Fruit fly (Drosophila melanogaster) whole organism, embryonic: ENCODE measurements around the gene InR.

Experiments
- Abd-B ChIP-seq: fragments of 200-800 bp; sonication (Bioruptor generic); optimal IDR thresholded peaks from 2 replicates; lab custom pipeline; 2018; ENCODE audit warnings: missing biosample characterization, mild to moderate bottlenecking, missing genetic modification characterization, moderate library complexity
- Bdp1 ChIP-seq: fragments of 200-800 bp; sonication (Bioruptor generic); optimal IDR thresholded peaks from 3 replicates; lab custom pipeline; 2016; ENCODE audit warnings: missing biosample characterization, missing genetic modification characterization
- Bteb2 ChIP-seq: fragments of 200-800 bp; sonication (Bioruptor generic); optimal IDR thresholded peaks from 2 replicates; lab custom pipeline; 2016; ENCODE audit warnings: missing biosample characterization, missing genetic modification characterization
- CG10543 ChIP-seq: fragments of 200-800 bp; sonication (Bioruptor generic); optimal IDR thresholded peaks from 3 replicates; lab custom pipeline; 2017; ENCODE audit warnings: missing biosample characterization, mild to moderate bottlenecking, missing genetic modification characterization, moderate library complexity
- CG11093 ChIP-seq: fragments of 200-800 bp; sonication (Bioruptor generic); IDR thresholded peaks from 3 replicates; pipeline ENCODE4 v1.3.6; 2022; ENCODE audit warnings: missing biosample characterization, missing genetic modification characterization
- CG12391 ChIP-seq: fragments of 200-800 bp; sonication (Bioruptor generic); optimal IDR thresholded peaks from 3 replicates; lab custom pipeline; 2018; ENCODE audit warnings: missing biosample characterization, mild to moderate bottlenecking, missing genetic modification characterization, moderate library complexity
- CG12659 ChIP-seq: fragments of 200-800 bp; sonication (Bioruptor generic); optimal IDR thresholded peaks from 3 replicates; lab custom pipeline; 2017; ENCODE audit warnings: mild to moderate bottlenecking, missing biosample characterization, missing genetic modification reagents, missing genetic modification characterization
- CG14441 ChIP-seq: fragments of 200-800 bp; sonication (Bioruptor generic); IDR thresholded peaks from 2 replicates; pipeline ENCODE4 v1.3.6; 2022; ENCODE audit warnings: missing biosample characterization, missing genetic modification characterization
- CG1602 ChIP-seq: fragments of 200-800 bp; sonication (Bioruptor generic); optimal IDR thresholded peaks from 3 replicates; lab custom pipeline; 2016; ENCODE audit warnings: missing biosample characterization, missing genetic modification characterization
- CG16779 ChIP-seq: fragments of 200-800 bp; sonication (Bioruptor generic); IDR thresholded peaks from 2 replicates; pipeline ENCODE4 v1.3.6; 2022; ENCODE audit warnings: missing biosample characterization, missing genetic modification characterization
- CG16863 ChIP-seq: fragments of 200-800 bp; sonication (Bioruptor generic); optimal IDR thresholded peaks from 3 replicates; lab custom pipeline; 2016; ENCODE audit warnings: missing biosample characterization, missing genetic modification characterization
- CG18262 ChIP-seq: fragments of 200-800 bp; optimal IDR thresholded peaks from 3 replicates; lab custom pipeline; 2019; ENCODE audit warnings: missing biosample characterization, mild to moderate bottlenecking, missing genetic modification characterization, moderate library complexity
- CG30431 ChIP-seq: fragments of 200-800 bp; sonication (Bioruptor generic); optimal IDR thresholded peaks from 2 replicates; lab custom pipeline; 2017; ENCODE audit warnings: missing biosample characterization, missing genetic modification characterization
- CG4617 ChIP-seq: fragments of 200-800 bp; sonication (Bioruptor generic); optimal IDR thresholded peaks from 3 replicates; lab custom pipeline; 2016; ENCODE audit warnings: missing biosample characterization, missing genetic modification characterization, borderline replicate concordance
- CG5180 ChIP-seq: fragments of 200-800 bp; sonication (Bioruptor generic); optimal IDR thresholded peaks from 3 replicates; lab custom pipeline; 2017; ENCODE audit warnings: missing biosample characterization, missing genetic modification characterization, mild to moderate bottlenecking, moderate library complexity, missing genetic modification reagents
- CG7271 ChIP-seq: fragments of 200-800 bp; sonication (Bioruptor generic); optimal IDR thresholded peaks from 2 replicates; lab custom pipeline; 2018; ENCODE audit warnings: missing biosample characterization, mild to moderate bottlenecking, missing genetic modification characterization, moderate library complexity
- CG7786 ChIP-seq: fragments of 200-800 bp; sonication (Bioruptor generic); optimal IDR thresholded peaks from 2 replicates; lab custom pipeline; 2016; ENCODE audit warnings: missing biosample characterization, missing genetic modification characterization
- CG7987 ChIP-seq: fragments of 200-800 bp; sonication (Bioruptor generic); optimal IDR thresholded peaks from 2 replicates; lab custom pipeline; 2018; ENCODE audit warnings: missing biosample characterization, mild to moderate bottlenecking, missing genetic modification characterization, moderate library complexity
- CG8290 ChIP-seq, 3 experiments: fragments of 200-800 bp; sonication (Bioruptor generic); optimal IDR thresholded peaks; 2 replicates each; lab custom pipeline; 2016 to 2019; ENCODE audit warnings: missing biosample characterization in 3 of 3, missing genetic modification characterization in 3 of 3, mild to moderate bottlenecking in 2 of 3, moderate library complexity in 1 of 3
- CG8478 ChIP-seq: fragments of >200 bp; optimal IDR thresholded peaks from 2 replicates; lab custom pipeline; 2018
- CG8944 ChIP-seq: fragments of 200-800 bp; sonication (Bioruptor generic); optimal IDR thresholded peaks from 3 replicates; lab custom pipeline; 2016; ENCODE audit warnings: missing biosample characterization, missing genetic modification characterization
- CG9215 ChIP-seq: fragments of 200-800 bp; sonication (Bioruptor generic); IDR thresholded peaks from 2 replicates; pipeline ENCODE4 v1.3.6; 2022; ENCODE audit warnings: missing biosample characterization, missing genetic modification characterization
- D19A ChIP-seq: fragments of 200-800 bp; optimal IDR thresholded peaks from 3 replicates; lab custom pipeline; 2019; ENCODE audit warnings: missing biosample characterization, mild to moderate bottlenecking, missing genetic modification characterization, moderate library complexity
- Dad ChIP-seq: fragments of 200-800 bp; sonication (Bioruptor generic); optimal IDR thresholded peaks from 3 replicates; lab custom pipeline; 2016; ENCODE audit warnings: missing biosample characterization, missing genetic modification characterization
- E2f2 ChIP-seq: fragments of 200-800 bp; sonication (Bioruptor generic); IDR thresholded peaks from 2 replicates; pipeline ENCODE4 v1.3.6; 2022; ENCODE audit warnings: missing biosample characterization, missing genetic modification characterization
- Fer1 ChIP-seq: fragments of 200-800 bp; sonication (Bioruptor generic); optimal IDR thresholded peaks from 2 replicates; lab custom pipeline; 2017; ENCODE audit warnings: missing biosample characterization, mild to moderate bottlenecking, missing genetic modification characterization
- Hand ChIP-seq: fragments of 200-800 bp; sonication (Bioruptor generic); optimal IDR thresholded peaks from 2 replicates; lab custom pipeline; 2017; ENCODE audit warnings: mild to moderate bottlenecking, missing biosample characterization, missing genetic modification reagents, missing genetic modification characterization
- Lhr ChIP-seq: fragments of 200-800 bp; sonication (Bioruptor generic); optimal IDR thresholded peaks from 3 replicates; lab custom pipeline; 2017; ENCODE audit warnings: mild to moderate bottlenecking, missing biosample characterization, missing genetic modification reagents, missing genetic modification characterization
- ab ChIP-seq: fragments of 200-800 bp; sonication (Bioruptor generic); optimal IDR thresholded peaks from 2 replicates; lab custom pipeline; 2016; ENCODE audit warnings: missing biosample characterization, missing genetic modification characterization
- bsh ChIP-seq, 2 experiments: fragments of 200-800 bp; sonication (Bioruptor generic); optimal IDR thresholded peaks; 2 replicates each; lab custom pipeline; 2017 to 2018; ENCODE audit warnings: mild to moderate bottlenecking in 2 of 2, missing biosample characterization in 2 of 2, missing genetic modification characterization in 2 of 2, moderate library complexity in 1 of 2
- caup ChIP-seq: fragments of 200-800 bp; sonication (Bioruptor generic); optimal IDR thresholded peaks from 3 replicates; lab custom pipeline; 2017; ENCODE audit warnings: missing biosample characterization, mild to moderate bottlenecking, missing genetic modification characterization, moderate library complexity; ENCODE audit not compliant: severe bottlenecking
- chif ChIP-seq, 2 experiments: fragments of 200-800 bp; sonication (Bioruptor generic); optimal IDR thresholded peaks; 3 replicates each; lab custom pipeline; 2016; ENCODE audit warnings: missing biosample characterization in 2 of 2, missing genetic modification characterization in 2 of 2
- chn ChIP-seq: fragments of 200-800 bp; sonication (Bioruptor generic); optimal IDR thresholded peaks from 2 replicates; lab custom pipeline; 2016; ENCODE audit warnings: missing biosample characterization, missing genetic modification characterization
- dpn ChIP-seq, 2 experiments: fragments of 200-800 bp; sonication (Bioruptor generic); optimal IDR thresholded peaks; 3 replicates each; lab custom pipeline; 2016; ENCODE audit warnings: missing biosample characterization in 2 of 2, missing genetic modification characterization in 2 of 2
- fu2 ChIP-seq: fragments of 200-800 bp; sonication (Bioruptor generic); optimal IDR thresholded peaks from 2 replicates; lab custom pipeline; 2016; ENCODE audit warnings: missing biosample characterization, missing genetic modification characterization
- gem ChIP-seq: fragments of 200-800 bp; sonication (Bioruptor generic); optimal IDR thresholded peaks from 2 replicates; lab custom pipeline; 2019; ENCODE audit warnings: missing biosample characterization, mild to moderate bottlenecking, missing genetic modification characterization, moderate library complexity
- lmd ChIP-seq: fragments of 200-800 bp; sonication (Bioruptor generic); IDR thresholded peaks from 2 replicates; pipeline ENCODE4 v1.3.6; 2022; ENCODE audit warnings: missing biosample characterization, missing genetic modification characterization
- mam ChIP-seq: fragments of 200-800 bp; sonication (Bioruptor generic); optimal IDR thresholded peaks from 3 replicates; lab custom pipeline; 2016; ENCODE audit warnings: missing biosample characterization, missing genetic modification characterization
- nom ChIP-seq: fragments of 200-800 bp; sonication (Bioruptor generic); optimal IDR thresholded peaks from 2 replicates; lab custom pipeline; 2017; ENCODE audit warnings: missing biosample characterization, missing genetic modification characterization, mild to moderate bottlenecking, moderate library complexity, missing genetic modification reagents
- odd ChIP-seq: fragments of 200-800 bp; sonication (Bioruptor generic); optimal IDR thresholded peaks from 2 replicates; lab custom pipeline; 2017; ENCODE audit warnings: missing biosample characterization, mild to moderate bottlenecking, missing genetic modification characterization
- rib ChIP-seq: fragments of 200-800 bp; sonication (Bioruptor generic); IDR thresholded peaks from 2 replicates; pipeline ENCODE4 v1.3.6; 2022; ENCODE audit warnings: missing biosample characterization, missing genetic modification characterization
- run ChIP-seq: fragments of 200-800 bp; sonication (Bioruptor generic); optimal IDR thresholded peaks from 3 replicates; lab custom pipeline; 2018; ENCODE audit warnings: missing biosample characterization, mild to moderate bottlenecking, missing genetic modification characterization
- scrt ChIP-seq: fragments of 200-800 bp; sonication (Bioruptor generic); optimal IDR thresholded peaks from 2 replicates; lab custom pipeline; 2018; ENCODE audit warnings: missing biosample characterization, mild to moderate bottlenecking, missing genetic modification characterization, moderate library complexity
- sens-2 ChIP-seq: fragments of 200-800 bp; sonication (Bioruptor generic); IDR thresholded peaks from 2 replicates; pipeline ENCODE4 v1.3.6; 2022; ENCODE audit warnings: missing biosample characterization, missing genetic modification characterization
- stc ChIP-seq: fragments of 200-800 bp; sonication (Bioruptor generic); IDR thresholded peaks from 2 replicates; pipeline ENCODE4 v1.3.6; 2022; ENCODE audit warnings: missing biosample characterization, missing genetic modification characterization
- tio ChIP-seq: fragments of 200-800 bp; sonication (Bioruptor generic); optimal IDR thresholded peaks from 2 replicates; lab custom pipeline; 2017; ENCODE audit warnings: missing biosample characterization, missing genetic modification characterization, inconsistent platforms
- tll ChIP-seq, 2 experiments: fragments of 200-800 bp in 1 of 2; fragments of >200 bp in 1 of 2; sonication (Bioruptor generic) in 1 of 2; optimal IDR thresholded peaks; 2 replicates each; lab custom pipeline; 2017 to 2019; ENCODE audit warnings: missing biosample characterization in 2 of 2, missing genetic modification characterization in 2 of 2, mild to moderate bottlenecking in 1 of 2, moderate library complexity in 1 of 2
- vvl ChIP-seq: fragments of 200-800 bp; sonication (Bioruptor generic); IDR thresholded peaks from 2 replicates; pipeline ENCODE4 v1.3.6; 2022; ENCODE audit warnings: missing biosample characterization, missing genetic modification characterization
- wor ChIP-seq: fragments of 200-800 bp; sonication (Bioruptor generic); IDR thresholded peaks from 2 replicates; pipeline ENCODE4 v1.3.6; 2022; ENCODE audit warnings: missing biosample characterization, missing genetic modification characterization

InR gene

dm6 chr3R:21616061-21616851 is 2.9 kb downstream of the InR start (continued):
- peak; percentile 34 for TF ChIP-seq caup (GFP tag; lab: Kevin White, UChicago)
- no peak for TF ChIP-seq fu2 (GFP tag; lab: Kevin White, UChicago)
- TF ChIP-seq wor: no peak
- TF ChIP-seq CG5180 (GFP tag; lab: Kevin White, UChicago): no peak
- TF ChIP-seq rib: no peak
- TF ChIP-seq CG7271 (tag; lab: Kevin White, UChicago): no peak
- peak; percentile 76 for TF ChIP-seq CG8478 (lab: Kevin White, UChicago)
- TF ChIP-seq Dad (GFP tag; lab: Kevin White, UChicago): no peak
- peak; percentile 38 for TF ChIP-seq Hand (GFP tag; lab: Kevin White, UChicago)
- no peak for TF ChIP-seq E2f2
- TF ChIP-seq CG10543 (GFP tag; lab: Kevin White, UChicago): peak; percentile 78
- peak; percentile 50 for TF ChIP-seq CG7987 (GFP tag; lab: Kevin White, UChicago)
- no peak for TF ChIP-seq odd (GFP tag; lab: Kevin White, UChicago)
- TF ChIP-seq Bteb2 (GFP tag; lab: Kevin White, UChicago): no peak
- no peak for TF ChIP-seq run
- no peak for TF ChIP-seq bsh (GFP tag; optimal IDR thresholded peaks at IDR 0.05; lab: Kevin White, UChicago)
- no peak for TF ChIP-seq CG11093
- no peak for TF ChIP-seq CG18262 (tag; lab: Kevin White, UChicago)
- TF ChIP-seq CG16779: no peak
- TF ChIP-seq gem (tag; lab: Kevin White, UChicago): no peak
- TF ChIP-seq CG7786 (GFP tag; lab: Kevin White, UChicago): no peak
- no peak for TF ChIP-seq CG1602
- no peak for TF ChIP-seq CG4617
- TF ChIP-seq chn: no peak
- no peak for TF ChIP-seq CG9215 (GFP tag; lab: Robert Waterston, UW)
- no peak for TF ChIP-seq stc (GFP tag; lab: Robert Waterston, UW)
- TF ChIP-seq CG12391: no peak
- no peak for TF ChIP-seq Bdp1 (GFP tag; lab: Kevin White, UChicago)
- TF ChIP-seq CG8290 (GFP tag; optimal IDR thresholded peaks at IDR 0.05; lab: Kevin White, UChicago): no peak
- peak in 1 of 2 experiments; percentile 7 for TF ChIP-seq CG8290 (tag; optimal IDR thresholded peaks at IDR 0.05; lab: Kevin White, UChicago)
- no peak for TF ChIP-seq vvl (GFP tag; lab: Robert Waterston, UW)
- TF ChIP-seq tio: no peak
- TF ChIP-seq CG12659: no peak
- peak; percentile 13 for TF ChIP-seq Fer1 (GFP tag; lab: Kevin White, UChicago)
- TF ChIP-seq scrt: no peak
- TF ChIP-seq sens-2 (GFP tag; lab: Robert Waterston, UW): no peak
- no peak for TF ChIP-seq CG14441 (GFP tag; lab: Robert Waterston, UW)
- no peak for TF ChIP-seq CG8944
- TF ChIP-seq nom (GFP tag; lab: Kevin White, UChicago): no peak
- no peak for TF ChIP-seq chif (GFP tag; optimal IDR thresholded peaks at IDR 0.05; lab: Kevin White, UChicago)
- TF ChIP-seq tll (GFP tag; optimal IDR thresholded peaks at IDR 0.05; lab: Kevin White, UChicago): peak in 1 of 2 experiments; percentile 84
- TF ChIP-seq lmd (GFP tag; lab: Robert Waterston, UW): no peak
- TF ChIP-seq Abd-B (GFP tag; lab: Kevin White, UChicago): no peak
- TF ChIP-seq mam (GFP tag; lab: Kevin White, UChicago): no peak
- TF ChIP-seq Lhr (GFP tag; lab: Kevin White, UChicago): no peak
- no peak for TF ChIP-seq CG30431 (GFP tag; lab: Kevin White, UChicago)
- no peak for TF ChIP-seq ab (GFP tag; lab: Kevin White, UChicago)
- no peak for TF ChIP-seq D19A (tag; lab: Kevin White, UChicago)
- TF ChIP-seq dpn (GFP tag; optimal IDR thresholded peaks at IDR 0.05; lab: Kevin White, UChicago): no peak
- TF ChIP-seq CG16863: no peak
